Worm (Caenorhabditis elegans): ENCODE data around the gene C34B4.2.

Gene C34B4.2

DNA sequence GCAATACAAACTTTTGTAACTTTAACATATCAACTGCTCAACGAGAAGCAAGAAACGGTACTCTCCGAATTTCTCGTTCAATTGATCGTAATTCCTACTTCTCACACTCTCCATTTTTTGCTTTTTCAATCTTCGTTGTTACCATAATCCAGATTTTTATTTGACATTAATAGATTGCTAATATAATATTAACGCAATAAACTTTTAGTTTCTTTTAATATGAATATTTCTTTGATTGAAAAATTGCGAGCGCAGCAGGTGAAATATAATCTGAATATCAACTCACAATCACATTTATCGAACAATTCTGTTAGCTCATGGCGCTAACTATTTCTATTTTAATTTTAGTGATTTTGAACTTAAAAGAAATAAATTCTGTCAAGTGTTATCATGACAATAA lies 9.5 kb downstream of the C34B4.2 start, which contains the start of gene lurp-4:
Gene lurp-4 (plus strand): TSS at position 301 of the 400 bp plus-strand sequence.
- no peak for TF ChIP-seq dve-1 (tag; optimal IDR thresholded peaks at IDR 0.05; ENCODE audit: insufficient read depth)
- no peak for TF ChIP-seq ceh-20 (GFP tag; IDR thresholded peaks at IDR 0.05)
- no peak for TF ChIP-seq F10B5.3 (tag; optimal IDR thresholded peaks at IDR 0.05)
- no peak for TF ChIP-seq tra-1 (GFP tag; IDR thresholded peaks at IDR 0.05)
- TF ChIP-seq lsy-2 (tag; optimal IDR thresholded peaks at IDR 0.05), result no peak
- no peak for TF ChIP-seq nhr-111 (GFP tag; optimal IDR thresholded peaks at IDR 0.05)
- TF ChIP-seq mep-1 (tag; optimal IDR thresholded peaks at IDR 0.05), result no peak
- TF ChIP-seq F26F4.8 (GFP tag; conservative IDR thresholded peaks at IDR 0.05), result no peak
- no peak for TF ChIP-seq nhr-11 (tag; optimal IDR thresholded peaks at IDR 0.05)
- TF ChIP-seq nhr-41 (GFP tag; IDR thresholded peaks at IDR 0.05), result no peak

- no peak for TF ChIP-seq daf-16 (GFP tag; optimal IDR thresholded peaks at IDR 0.05)
- no peak for TF ChIP-seq daf-16 (tag; optimal IDR thresholded peaks at IDR 0.05)
- TF ChIP-seq nhr-6 (tag; optimal IDR thresholded peaks at IDR 0.05), result no peak
- no peak for TF ChIP-seq lsy-2 (tag; optimal IDR thresholded peaks at IDR 0.05)
- no peak for TF ChIP-seq hmg-1.1 (GFP tag; IDR thresholded peaks at IDR 0.05)
- no peak for TF ChIP-seq tra-1 (GFP tag; IDR thresholded peaks at IDR 0.05)
- no peak for TF ChIP-seq nhr-111 (GFP tag; optimal IDR thresholded peaks at IDR 0.05)
- TF ChIP-seq spr-1 (tag; optimal IDR thresholded peaks at IDR 0.05), result no peak
- no peak for TF ChIP-seq ztf-11 (tag; optimal IDR thresholded peaks at IDR 0.05)
- no peak for TF ChIP-seq daf-8 (GFP tag; IDR thresholded peaks at IDR 0.05)
- no peak for TF ChIP-seq mes-2 (tag; optimal IDR thresholded peaks at IDR 0.05; ENCODE audit: poor library complexity, severe bottlenecking)
Observed at ce11 chrV:13095654-13096053, 12.8 kb downstream of the C34B4.2 start, which contains the start of gene C34B4.5. TSS of gene C34B4.5 (plus strand) at chrV:13095954.

DNA sequence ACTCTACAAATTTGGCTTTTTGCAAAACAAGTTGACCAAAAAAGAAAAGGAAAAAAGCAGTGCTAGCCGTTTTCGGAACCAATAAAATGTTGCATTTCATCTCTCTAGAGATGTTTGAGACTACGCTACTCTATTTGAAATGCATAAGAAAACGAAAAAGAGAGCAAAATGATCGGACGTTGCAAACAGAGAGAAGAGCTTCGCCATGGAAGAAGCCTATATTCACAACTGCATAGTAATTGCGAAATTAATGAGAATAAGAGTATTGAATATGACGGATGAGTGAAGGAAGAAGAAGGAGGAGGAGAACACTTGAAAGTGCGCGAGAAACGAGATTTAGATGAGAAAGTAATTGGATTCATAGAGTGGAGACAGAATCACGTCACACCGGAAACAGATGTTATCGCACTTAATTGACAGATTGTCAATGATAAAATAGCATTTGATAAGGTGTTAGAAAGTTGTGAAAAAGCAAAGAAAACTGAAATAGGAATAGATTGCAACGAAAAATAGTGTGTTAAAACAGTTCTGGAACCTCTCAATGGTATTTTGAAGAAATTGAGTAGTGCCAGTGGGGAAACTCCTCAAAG lies 23.1 kb downstream of the C34B4.2 start:
- TF ChIP-seq unc-62 (GFP tag; optimal IDR thresholded peaks at IDR 0.05 in 1 of 2) (peak in 1 of 2 experiments; percentile 84), unc-62 (tag; optimal IDR thresholded peaks at IDR 0.05) (no peak), daf-16 (GFP tag; optimal IDR thresholded peaks at IDR 0.05) (no peak), daf-16 (tag; optimal IDR thresholded peaks at IDR 0.05) (no peak), dmd-6 (GFP tag; IDR thresholded peaks at IDR 0.05) (peak; percentile 15; the same call in 1 of the 2 replicates)

DNA sequence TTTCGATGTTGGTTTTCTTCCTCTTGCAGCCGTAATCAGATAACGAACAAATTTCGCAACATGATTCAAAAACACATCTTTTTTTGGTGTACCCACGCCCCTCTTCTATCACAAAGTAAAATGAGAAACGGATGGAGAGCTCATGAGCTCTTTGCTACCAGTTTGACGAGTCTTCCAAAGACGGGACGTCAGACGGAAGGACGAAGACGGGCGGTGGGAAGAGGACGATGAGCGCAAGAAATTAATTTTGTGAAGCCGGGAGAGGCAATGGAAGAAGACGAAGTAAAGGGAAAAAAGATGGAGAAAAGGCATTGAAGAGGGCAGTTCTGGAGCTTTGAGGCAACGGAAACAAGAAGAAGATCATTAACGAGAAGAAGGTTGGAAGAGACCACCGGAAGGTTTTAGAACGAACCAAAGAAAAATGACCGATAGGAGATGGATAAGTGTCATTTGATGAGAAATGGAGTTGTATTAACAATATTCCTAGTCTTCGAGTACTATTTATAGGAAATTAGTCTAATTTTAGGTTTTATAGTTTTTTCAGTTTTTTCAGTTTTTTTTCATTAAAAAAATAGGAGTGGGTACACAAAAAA lies 28.8 kb downstream of the C34B4.2 start:
- TF ChIP-seq duxl-1 (tag; optimal IDR thresholded peaks at IDR 0.05; ENCODE audit: poor library complexity) (no peak), ceh-20 (GFP tag; IDR thresholded peaks at IDR 0.05) (0 out of 2 replicates have a peak, but pooled peaks have one; percentile 23), aha-1 (tag) (peak; percentile 97)

- TF ChIP-seq hmg-1.1 (GFP tag; IDR thresholded peaks at IDR 0.05) (no peak), F10B5.3 (tag; optimal IDR thresholded peaks at IDR 0.05) (no peak), skn-1 (tag; optimal IDR thresholded peaks at IDR 0.05) (no peak), unc-62 (GFP tag; optimal IDR thresholded peaks at IDR 0.05 in 1 of 2) (peak in 1 of 2 experiments; percentile 91), unc-62 (tag; optimal IDR thresholded peaks at IDR 0.05) (no peak), zip-2 (tag; optimal IDR thresholded peaks at IDR 0.05) (no peak)
Observed at ce11 chrV:13112937-13113497, 30.2 kb downstream of the C34B4.2 start.

DNA sequence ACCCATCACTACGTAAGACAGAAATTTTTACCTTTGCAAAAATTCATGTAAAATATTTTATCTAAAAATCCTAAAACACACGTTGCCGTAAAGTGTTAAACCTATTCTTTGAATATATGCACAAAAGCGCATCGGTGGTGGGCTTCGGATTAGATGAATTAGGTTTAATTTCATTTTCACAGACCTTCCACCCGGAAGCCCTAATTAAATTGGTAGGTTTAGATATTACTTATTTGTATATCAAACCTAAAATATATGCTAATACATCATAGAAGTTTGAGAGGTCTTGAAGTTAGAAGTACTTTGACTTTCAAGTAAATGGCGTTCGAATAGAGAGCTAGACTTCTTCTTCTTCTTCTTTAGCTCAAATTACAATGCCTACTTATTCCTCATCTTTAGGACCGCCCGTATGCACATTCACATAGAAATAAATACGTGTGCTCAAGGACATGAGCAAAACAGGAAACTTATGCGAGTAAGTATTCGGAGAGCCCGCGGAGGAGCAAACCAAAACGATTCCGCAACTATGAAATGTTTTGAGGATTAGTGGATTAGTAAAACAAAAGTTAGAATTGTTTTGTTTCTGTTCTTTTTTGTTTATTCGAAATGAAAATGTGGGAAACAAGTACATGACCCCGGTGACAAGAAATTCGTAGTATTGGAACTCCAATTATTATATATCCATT lies 31.8 kb downstream of the C34B4.2 start:
- TF ChIP-seq daf-12 (tag; optimal IDR thresholded peaks at IDR 0.05), result no peak
- no peak for TF ChIP-seq gei-8 (GFP tag; optimal IDR thresholded peaks at IDR 0.05)
- no peak for TF ChIP-seq F37D6.2 (tag; optimal IDR thresholded peaks at IDR 0.05)
- TF ChIP-seq unc-62 (GFP tag; optimal IDR thresholded peaks at IDR 0.05 in 1 of 2), result peak in 1 of 2 experiments; percentile 65
- no peak for TF ChIP-seq unc-62 (tag; optimal IDR thresholded peaks at IDR 0.05)

Data from whole organism, L4 larva.